Worm (Caenorhabditis elegans) whole organism, young adult: ENCODE measurements around the gene mrpl-36.

Experiments
- T07F8.4 ChIP-seq: sonication (generic microtip); optimal IDR thresholded peaks from 2 replicates; lab custom pipeline; 2016; ENCODE audit warnings: mild to moderate bottlenecking, missing genetic modification characterization, moderate library complexity, missing compliant biosample characterization
- madf-3 ChIP-seq: fragments of 200-800 bp; sonication (Bioruptor generic); IDR thresholded peaks from 2 replicates; pipeline ENCODE4 v1.3.6; 2022; ENCODE audit warnings: missing genetic modification reagents, missing genetic modification characterization, missing compliant biosample characterization
- nfya-1 ChIP-seq: sonication (generic microtip); optimal IDR thresholded peaks from 2 replicates; lab custom pipeline; 2017; ENCODE audit warnings: antibody characterized with exemption, missing compliant biosample characterization, missing genetic modification characterization, borderline replicate concordance; ENCODE audit not compliant: insufficient read depth
- snpc-1.1 ChIP-seq: sonication (generic microtip); optimal IDR thresholded peaks from 2 replicates; lab custom pipeline; 2017; ENCODE audit warnings: missing genetic modification characterization, mild to moderate bottlenecking, missing compliant biosample characterization, antibody characterized with exemption, moderate library complexity, missing genotype, missing genetic modification reagents; ENCODE audit not compliant: insufficient read depth
- unc-62 ChIP-seq: fragments of 150-350 bp; optimal IDR thresholded peaks from 2 replicates; lab custom pipeline; 2014; ENCODE audit warnings: missing biosample characterization, missing genetic modification reagents, missing genetic modification characterization
- zim-3 ChIP-seq: sonication (generic microtip); optimal IDR thresholded peaks from 2 replicates; lab custom pipeline; 2017; ENCODE audit warnings: mild to moderate bottlenecking, missing genetic modification characterization, moderate library complexity, missing compliant biosample characterization

DNA sequence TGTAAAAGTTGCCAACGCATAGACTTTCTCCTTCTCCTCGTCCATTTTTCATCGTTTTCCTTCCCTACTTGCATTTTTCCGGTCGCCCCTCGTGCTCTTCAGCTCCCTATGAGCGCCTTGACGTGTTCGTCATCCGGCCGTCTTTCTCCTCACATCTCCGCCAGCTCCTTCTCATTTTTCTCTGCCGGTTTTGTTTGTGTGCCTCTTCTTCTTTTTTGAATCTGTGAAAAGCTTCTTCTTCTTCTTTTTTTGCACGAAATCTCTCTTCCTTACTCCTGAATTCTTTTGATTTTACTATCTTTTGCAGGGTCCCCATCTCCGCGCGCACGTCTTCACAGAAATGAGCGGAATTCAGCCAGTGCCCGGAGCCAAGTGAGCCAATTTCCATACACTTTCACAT, 3.6 kb upstream of the mrpl-36 start, which contains the start of gene K11H3.3:
- TF ChIP-seq T07F8.4 (tag; lab: Kevin White, UChicago) (no peak), snpc-1.1 (tag; lab: Kevin White, UChicago) (no peak), nfya-1 (tag; lab: Kevin White, UChicago) (no peak), madf-3 (no peak), zim-3 (tag; lab: Kevin White, UChicago) (no peak), unc-62 (GFP tag; lab: Kevin White, UChicago) (no peak)
